Worm (Caenorhabditis elegans) whole organism, L2 larva: ENCODE data around the gene D1005.5.

Experiments used
- C34F6.9 ChIP-seq: fragments of 150-350 bp; optimal IDR thresholded peaks from 2 replicates; lab custom pipeline; 2014; ENCODE audit warnings: missing biosample characterization, missing genetic modification characterization
- F13H6.1 ChIP-seq: sonication (generic microtip); optimal IDR thresholded peaks from 2 replicates; lab custom pipeline; 2016; ENCODE audit warnings: missing genetic modification characterization, missing compliant biosample characterization
- R02D3.7 ChIP-seq: fragments of 150-350 bp; optimal IDR thresholded peaks from 2 replicates; lab custom pipeline; 2014; ENCODE audit warnings: missing biosample characterization, missing genetic modification characterization
- ZK546.5 ChIP-seq: sonication (generic microtip); optimal IDR thresholded peaks from 2 replicates; lab custom pipeline; 2017; ENCODE audit warnings: missing biosample characterization, missing genetic modification characterization
- aly-2 ChIP-seq: fragments of 150-350 bp; optimal IDR thresholded peaks from 2 replicates; lab custom pipeline; 2014; ENCODE audit warnings: missing biosample characterization, missing genetic modification characterization
- ama-1 ChIP-seq: fragments of 150-350 bp; optimal IDR thresholded peaks from 2 replicates; lab custom pipeline; 2018; ENCODE audit warnings: inconsistent platforms
- blmp-1 ChIP-seq: sonication (generic microtip); optimal IDR thresholded peaks from 2 replicates; lab custom pipeline; 2017; ENCODE audit warnings: missing genetic modification characterization, mild to moderate bottlenecking, missing compliant biosample characterization, antibody characterized with exemption, moderate library complexity; ENCODE audit not compliant: insufficient read depth
- ceh-16 ChIP-seq: fragments of 150-350 bp; optimal IDR thresholded peaks from 2 replicates; lab custom pipeline; 2014; ENCODE audit warnings: missing biosample characterization, missing genetic modification characterization
- ceh-82 ChIP-seq: fragments of 150-350 bp; optimal IDR thresholded peaks from 2 replicates; lab custom pipeline; 2014; ENCODE audit warnings: missing biosample characterization, missing genetic modification characterization
- crh-2 ChIP-seq: sonication (generic microtip); optimal IDR thresholded peaks from 2 replicates; lab custom pipeline; 2017; ENCODE audit warnings: missing biosample characterization, missing genetic modification characterization
- dmd-4 ChIP-seq: sonication (generic microtip); optimal IDR thresholded peaks from 2 replicates; lab custom pipeline; 2017; ENCODE audit warnings: missing biosample characterization, missing genetic modification characterization
- egl-27 ChIP-seq: sonication (generic microtip); optimal IDR thresholded peaks from 3 replicates; lab custom pipeline; 2017; ENCODE audit warnings: missing biosample characterization, missing genetic modification reagents, missing genetic modification characterization
- elt-1 ChIP-seq: fragments of 150-350 bp; optimal IDR thresholded peaks from 2 replicates; lab custom pipeline; 2014; ENCODE audit warnings: missing biosample characterization, missing genetic modification characterization
- fos-1 ChIP-seq: fragments of 150-350 bp; optimal IDR thresholded peaks from 2 replicates; lab custom pipeline; 2014; ENCODE audit warnings: missing biosample characterization, missing genetic modification characterization
- gmeb-1 ChIP-seq: fragments of 150-350 bp; optimal IDR thresholded peaks from 2 replicates; lab custom pipeline; 2014; ENCODE audit warnings: missing biosample characterization, missing genetic modification characterization
- lin-13 ChIP-seq: fragments of 150-350 bp; optimal IDR thresholded peaks from 2 replicates; lab custom pipeline; 2014; ENCODE audit warnings: missing biosample characterization, missing genetic modification reagents, missing genetic modification characterization
- lin-39 ChIP-seq: fragments of 150-350 bp; optimal IDR thresholded peaks from 2 replicates; lab custom pipeline; 2014; ENCODE audit warnings: missing biosample characterization, missing genetic modification reagents, missing genetic modification characterization
- mab-5 ChIP-seq: fragments of 150-350 bp; optimal IDR thresholded peaks from 2 replicates; lab custom pipeline; 2014; ENCODE audit warnings: missing biosample characterization, missing genetic modification characterization
- nhr-10 ChIP-seq: sonication (generic microtip); optimal IDR thresholded peaks from 2 replicates; lab custom pipeline; 2017; ENCODE audit warnings: missing biosample characterization, missing genetic modification characterization
- nhr-11 ChIP-seq: fragments of 150-350 bp; optimal IDR thresholded peaks from 2 replicates; lab custom pipeline; 2014; ENCODE audit warnings: missing biosample characterization, missing genetic modification characterization
- nhr-12 ChIP-seq: fragments of 150-350 bp; optimal IDR thresholded peaks from 2 replicates; lab custom pipeline; 2014; ENCODE audit warnings: missing biosample characterization, missing genetic modification characterization
- nhr-129 ChIP-seq: fragments of 150-350 bp; optimal IDR thresholded peaks from 2 replicates; lab custom pipeline; 2014; ENCODE audit warnings: missing biosample characterization, missing genetic modification characterization
- nhr-21 ChIP-seq: fragments of 150-350 bp; optimal IDR thresholded peaks from 2 replicates; lab custom pipeline; 2014; ENCODE audit warnings: missing biosample characterization, missing genetic modification characterization
- nhr-237 ChIP-seq: fragments of 150-350 bp; optimal IDR thresholded peaks from 2 replicates; lab custom pipeline; 2014; ENCODE audit warnings: missing biosample characterization, missing genetic modification characterization
- nhr-25 ChIP-seq: fragments of 150-350 bp; sonication (generic microtip); optimal IDR thresholded peaks from 3 replicates; lab custom pipeline; 2014; ENCODE audit warnings: missing biosample characterization, missing genetic modification characterization
- nhr-6 ChIP-seq: fragments of 150-350 bp; optimal IDR thresholded peaks from 2 replicates; lab custom pipeline; 2014; ENCODE audit warnings: missing biosample characterization, missing genetic modification characterization
- peb-1 ChIP-seq: fragments of 150-350 bp; optimal IDR thresholded peaks from 2 replicates; lab custom pipeline; 2014; ENCODE audit warnings: missing biosample characterization, missing genetic modification characterization
- sem-4 ChIP-seq: fragments of 150-350 bp; optimal IDR thresholded peaks from 2 replicates; lab custom pipeline; 2014; ENCODE audit warnings: missing biosample characterization, missing genetic modification reagents, missing genetic modification characterization
- skn-1 ChIP-seq: sonication (generic microtip); optimal IDR thresholded peaks from 2 replicates; lab custom pipeline; 2017; ENCODE audit warnings: missing biosample characterization, missing genetic modification characterization
- sma-3 ChIP-seq: sonication (generic microtip); optimal IDR thresholded peaks from 2 replicates; lab custom pipeline; 2016; ENCODE audit warnings: missing genetic modification reagents, missing genetic modification characterization, missing compliant biosample characterization
- sma-9 ChIP-seq, 2 experiments: fragments of 150-350 bp in 1 of 2; sonication (generic microtip) in 1 of 2; optimal IDR thresholded peaks; 2 replicates each; lab custom pipeline; 2014 to 2016; ENCODE audit warnings: missing genetic modification characterization in 2 of 2, mild to moderate bottlenecking in 1 of 2, missing biosample characterization in 1 of 2, missing compliant biosample characterization in 1 of 2, missing genetic modification reagents in 1 of 2, moderate library complexity in 1 of 2
- snpc-4 ChIP-seq: fragments of 150-350 bp; optimal IDR thresholded peaks from 2 replicates; lab custom pipeline; 2014; ENCODE audit warnings: missing biosample characterization, missing genetic modification characterization
- unc-39 ChIP-seq: fragments of 150-350 bp; optimal IDR thresholded peaks from 2 replicates; lab custom pipeline; 2014; ENCODE audit warnings: missing biosample characterization, missing genetic modification characterization
- unc-55 ChIP-seq: fragments of 150-350 bp; sonication (generic microtip); optimal IDR thresholded peaks from 3 replicates; lab custom pipeline; 2014; ENCODE audit warnings: missing biosample characterization, missing genetic modification reagents, missing genetic modification characterization
- unc-62 ChIP-seq: fragments of 150-350 bp; optimal IDR thresholded peaks from 2 replicates; lab custom pipeline; 2014; ENCODE audit warnings: missing biosample characterization, missing genetic modification reagents, missing genetic modification characterization
- zag-1 ChIP-seq: fragments of 150-350 bp; optimal IDR thresholded peaks from 2 replicates; lab custom pipeline; 2014; ENCODE audit warnings: missing biosample characterization, missing genetic modification characterization
- ztf-1 ChIP-seq: fragments of 200-800 bp; sonication (Bioruptor generic); conservative IDR thresholded peaks from 2 replicates; pipeline ENCODE4 v1.3.6; 2022; ENCODE audit warnings: missing genetic modification characterization, missing compliant biosample characterization
- ztf-11 ChIP-seq: sonication (generic microtip); optimal IDR thresholded peaks from 2 replicates; lab custom pipeline; 2017; ENCODE audit warnings: missing biosample characterization, missing genetic modification characterization
- ztf-4 ChIP-seq: fragments of 150-350 bp; optimal IDR thresholded peaks from 2 replicates; lab custom pipeline; 2014; ENCODE audit warnings: missing biosample characterization, missing genetic modification characterization

The D1005.5 gene

ce11 chrX:1483229-1483628 is 10.4 kb upstream of the D1005.5 start:
- TF ChIP-seq sem-4 = no peak
- TF ChIP-seq nhr-12 (tag; lab: Kevin White, UChicago) = no peak
- TF ChIP-seq nhr-11 (tag; lab: Kevin White, UChicago) = no peak
- TF ChIP-seq aly-2 = no peak
- TF ChIP-seq lin-39 (tag; lab: Kevin White, UChicago) = no peak
- no peak for TF ChIP-seq egl-27
- no peak for TF ChIP-seq ZK546.5 (tag; lab: Kevin White, UChicago)
- no peak for TF ChIP-seq R02D3.7 (tag; lab: Kevin White, UChicago)
- no peak for TF ChIP-seq lin-13 (GFP tag; lab: Kevin White, UChicago)
- TF ChIP-seq nhr-10 (tag; lab: Kevin White, UChicago) = no peak
- no peak for TF ChIP-seq ztf-1
- TF ChIP-seq crh-2 (tag; lab: Kevin White, UChicago) = no peak
- no peak for TF ChIP-seq ztf-11
- no peak for TF ChIP-seq ceh-82 (tag; lab: Kevin White, UChicago)
- no peak for TF ChIP-seq nhr-25 (tag; lab: Kevin White, UChicago)
- no peak for TF ChIP-seq blmp-1 (tag; lab: Kevin White, UChicago)
- TF ChIP-seq nhr-237 (tag; lab: Kevin White, UChicago) = no peak

DNA sequence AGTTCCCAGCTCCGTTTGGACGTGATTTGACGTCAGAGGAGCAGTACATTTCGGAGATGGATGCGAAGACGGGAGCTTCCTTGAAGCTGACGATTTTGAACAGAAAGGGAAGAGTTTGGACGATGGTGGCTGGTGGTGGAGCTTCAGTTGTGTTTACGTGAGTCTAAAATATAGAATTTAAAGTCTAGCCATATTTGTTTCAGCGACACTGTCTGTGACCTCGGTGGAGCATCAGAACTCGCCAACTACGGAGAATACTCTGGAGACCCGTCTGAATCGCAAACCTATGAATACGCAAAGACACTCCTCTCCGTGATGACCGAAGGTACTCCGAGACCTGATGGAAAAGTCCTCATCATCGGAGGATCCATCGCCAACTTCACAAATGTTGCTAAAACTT is 7.8 kb upstream of the D1005.5 start:
- TF ChIP-seq mab-5 (tag; lab: Kevin White, UChicago) (no peak), lin-13 (GFP tag; lab: Kevin White, UChicago) (no peak), crh-2 (tag; lab: Kevin White, UChicago) (no peak), fos-1 (no peak), elt-1 (no peak), ceh-16 (tag; lab: Kevin White, UChicago) (no peak), skn-1 (no peak), blmp-1 (tag; lab: Kevin White, UChicago) (no peak), F13H6.1 (tag; lab: Kevin White, UChicago) (no peak), peb-1 (tag; lab: Kevin White, UChicago) (no peak), lin-39 (tag; lab: Kevin White, UChicago) (no peak), snpc-4 (tag; lab: Kevin White, UChicago) (no peak)
- TF ChIP-seq, all 48 proteins: peak for 0

DNA sequence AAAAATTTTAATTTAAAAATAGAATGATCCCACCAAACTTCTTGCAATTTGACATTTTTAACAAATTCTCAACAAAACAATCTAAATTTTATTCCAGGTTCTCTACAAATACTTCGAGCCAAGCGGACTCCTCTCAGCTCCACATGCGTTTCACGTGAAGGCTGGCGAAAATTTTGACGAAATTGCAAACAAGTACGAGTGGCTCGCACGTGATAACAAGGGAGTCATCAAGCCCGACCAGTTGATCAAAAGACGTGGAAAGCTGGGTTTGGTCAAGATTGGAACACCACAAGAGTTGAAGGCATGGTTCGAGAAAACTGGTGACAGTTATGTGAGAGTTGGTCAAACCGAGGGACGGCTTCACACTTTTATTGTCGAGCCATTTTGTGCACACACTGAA is 6.9 kb upstream of the D1005.5 start:
- TF ChIP-seq nhr-129 (peak; percentile 18), lin-13 (GFP tag; lab: Kevin White, UChicago) (no peak), sma-9 (GFP tag; optimal IDR thresholded peaks at IDR 0.05; lab: Kevin White, UChicago) (peak; percentile 29), sma-9 (tag; optimal IDR thresholded peaks at IDR 0.05; lab: Kevin White, UChicago) (no peak)
- TF ChIP-seq, all 48 proteins: peak for 2

DNA sequence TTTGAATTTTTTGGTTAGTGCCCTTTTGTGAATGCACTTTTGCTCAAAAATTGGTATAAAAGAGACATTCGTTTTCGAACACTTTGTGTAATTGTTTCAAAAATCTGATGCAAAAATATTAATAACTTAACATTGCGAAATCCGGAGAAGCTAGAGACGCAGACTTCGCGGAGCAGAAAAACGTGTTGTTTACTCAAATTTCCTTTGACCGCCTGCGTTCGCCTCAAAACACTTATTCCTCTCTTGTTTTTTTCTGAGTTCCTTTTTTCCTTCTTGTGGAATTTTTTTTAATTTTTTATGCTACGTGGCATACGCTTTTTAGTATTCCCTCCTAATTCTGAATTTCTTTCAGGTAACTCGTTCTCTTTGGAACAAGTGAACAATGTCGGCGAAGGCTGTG is 6.4 kb upstream of the D1005.5 start, which contains the start of gene acly-1:
Gene acly-1 (plus strand): TSS at position 353 of the 400 bp plus-strand sequence.
- TF ChIP-seq egl-27 (no peak), unc-39 (no peak), nhr-6 (tag; lab: Kevin White, UChicago) (no peak), C34F6.9 (tag; lab: Kevin White, UChicago) (peak; percentile 26), crh-2 (tag; lab: Kevin White, UChicago) (peak; percentile 28), gmeb-1 (tag; lab: Kevin White, UChicago) (no peak), zag-1 (tag; lab: Kevin White, UChicago) (no peak), unc-62 (GFP tag; lab: Kevin White, UChicago) (no peak), unc-55 (GFP tag; lab: Kevin White, UChicago) (peak; percentile 50), nhr-129 (peak; percentile 30), nhr-237 (tag; lab: Kevin White, UChicago) (no peak), nhr-21 (tag; lab: Kevin White, UChicago) (no peak), dmd-4 (tag; lab: Kevin White, UChicago) (no peak), sma-9 (GFP tag; optimal IDR thresholded peaks at IDR 0.05; lab: Kevin White, UChicago) (no peak), sma-9 (tag; optimal IDR thresholded peaks at IDR 0.05; lab: Kevin White, UChicago) (no peak), sma-3 (GFP tag; lab: Kevin White, UChicago) (no peak), ztf-4 (tag; lab: Kevin White, UChicago) (no peak), ama-1 (lab: Kevin White, UChicago) (no peak), ztf-1 (no peak), skn-1 (no peak)
- TF ChIP-seq, all 48 proteins: peak for 4
